Worm (Caenorhabditis elegans) whole organism, midembryonic: ENCODE measurements around the gene F21D5.5.

ENCODE experiments used
- T22C8.4 ChIP-seq: fragments of 200-800 bp; sonication (Bioruptor generic); IDR thresholded peaks from 2 replicates; pipeline ENCODE4 v1.3.6; 2022; ENCODE audit warnings: missing genetic modification characterization, missing compliant biosample characterization
- cog-1 ChIP-seq: sonication (generic microtip); optimal IDR thresholded peaks from 2 replicates; lab custom pipeline; 2016; ENCODE audit warnings: missing genetic modification characterization, missing compliant biosample characterization
- flt-1 ChIP-seq: fragments of 200-800 bp; sonication (Bioruptor generic); IDR thresholded peaks from 2 replicates; pipeline ENCODE4 v1.3.6; 2022; ENCODE audit warnings: missing genetic modification characterization, missing compliant biosample characterization
- klf-2 ChIP-seq: fragments of 200-800 bp; sonication (Bioruptor generic); conservative IDR thresholded peaks from 2 replicates; pipeline ENCODE4 v1.3.6; 2022; ENCODE audit warnings: missing genetic modification reagents, missing genetic modification characterization, missing compliant biosample characterization
- ref-1 ChIP-seq: fragments of 200-800 bp; sonication (Bioruptor generic); conservative IDR thresholded peaks from 2 replicates; pipeline ENCODE4 v1.3.6; 2022; ENCODE audit warnings: missing genetic modification reagents, missing genetic modification characterization, missing compliant biosample characterization
- tab-1 ChIP-seq: fragments of 200-800 bp; sonication (Bioruptor generic); IDR thresholded peaks from 2 replicates; pipeline ENCODE4 v1.3.6; 2022; ENCODE audit warnings: missing genetic modification characterization, missing compliant biosample characterization
- ztf-23 ChIP-seq: fragments of 200-800 bp; sonication (Bioruptor generic); IDR thresholded peaks from 2 replicates; pipeline ENCODE4 v1.3.6; 2022; ENCODE audit warnings: missing genetic modification reagents, missing genetic modification characterization, missing compliant biosample characterization
- ztf-29 ChIP-seq: fragments of 200-800 bp; sonication (Bioruptor generic); IDR thresholded peaks from 2 replicates; pipeline ENCODE4 v1.3.6; 2022; ENCODE audit warnings: missing genetic modification reagents, missing genetic modification characterization, missing compliant biosample characterization

- TF ChIP-seq cog-1 (tag; lab: Kevin White, UChicago) (no peak), ztf-23 (GFP tag; lab: Robert Waterston, UW) (no peak), T22C8.4 (GFP tag; lab: Robert Waterston, UW) (no peak), tab-1 (GFP tag; lab: Robert Waterston, UW) (no peak), ref-1 (GFP tag; lab: Robert Waterston, UW) (no peak), ztf-29 (GFP tag; lab: Robert Waterston, UW) (no peak), klf-2 (GFP tag; lab: Robert Waterston, UW) (no peak), flt-1 (no peak)
Measured at ce11 chrIV:8764567-8764966, 25.4 kb upstream of the F21D5.5 start, which contains the start of gene cdc-50.B.
